Worm (Caenorhabditis elegans): Measurements from ENCODE around the gene F15A4.10.

The F15A4.10 gene

ce11 chrII:12485060-12485459 is at the start of gene F15A4.10:
Gene F15A4.10 (minus strand): TSS chrII:12485160.
- TF ChIP-seq mdl-1 (tag; optimal IDR thresholded peaks at IDR 0.05) (no peak), elt-1 (tag; optimal IDR thresholded peaks at IDR 0.05) (no peak), nhr-77 (tag; optimal IDR thresholded peaks at IDR 0.05) (no peak), R02D3.7 (tag; optimal IDR thresholded peaks at IDR 0.05) (no peak)

- TF ChIP-seq nhr-11 (tag; optimal IDR thresholded peaks at IDR 0.05) (no peak), mab-5 (tag; optimal IDR thresholded peaks at IDR 0.05) (no peak), fos-1 (tag; optimal IDR thresholded peaks at IDR 0.05) (no peak), nhr-10 (tag; optimal IDR thresholded peaks at IDR 0.05) (no peak), gmeb-1 (tag; optimal IDR thresholded peaks at IDR 0.05) (no peak), lsy-2 (tag; optimal IDR thresholded peaks at IDR 0.05) (no peak), C34F6.9 (tag; optimal IDR thresholded peaks at IDR 0.05) (no peak), ZK546.5 (tag; optimal IDR thresholded peaks at IDR 0.05) (no peak), R02D3.7 (tag; optimal IDR thresholded peaks at IDR 0.05) (no peak), mdl-1 (tag; optimal IDR thresholded peaks at IDR 0.05) (no peak)
Observed at ce11 chrII:12530958-12531357, 46.0 kb upstream of the F15A4.10 start, which contains the start of gene srx-120. Gene srx-120 (plus strand): TSS chrII:12531258.

ce11 chrII:12527947-12528346 is 43.0 kb upstream of the F15A4.10 start, which contains the start of gene srx-119:
Gene srx-119 (plus strand): TSS chrII:12528247.
- TF ChIP-seq lin-13 (GFP tag; optimal IDR thresholded peaks at IDR 0.05) (no peak), zag-1 (tag; optimal IDR thresholded peaks at IDR 0.05) (no peak), Y55F3AM.14 (GFP tag; optimal IDR thresholded peaks at IDR 0.05) (no peak), ama-1 (optimal IDR thresholded peaks at IDR 0.05) (no peak), unc-39 (tag; optimal IDR thresholded peaks at IDR 0.05) (no peak), ZK546.5 (tag; optimal IDR thresholded peaks at IDR 0.05) (no peak), gmeb-1 (tag; optimal IDR thresholded peaks at IDR 0.05) (no peak), lsy-2 (tag; optimal IDR thresholded peaks at IDR 0.05) (no peak), elt-1 (tag; optimal IDR thresholded peaks at IDR 0.05) (no peak), sma-9 (GFP tag; optimal IDR thresholded peaks at IDR 0.05) (no peak), sma-9 (tag; optimal IDR thresholded peaks at IDR 0.05) (no peak), nhr-77 (tag; optimal IDR thresholded peaks at IDR 0.05) (no peak), nhr-237 (tag; optimal IDR thresholded peaks at IDR 0.05) (no peak), C34F6.9 (tag; optimal IDR thresholded peaks at IDR 0.05) (no peak), nhr-23 (tag; optimal IDR thresholded peaks at IDR 0.05) (no peak), nhr-129 (tag; optimal IDR thresholded peaks at IDR 0.05) (no peak), R02D3.7 (tag; optimal IDR thresholded peaks at IDR 0.05) (no peak), lin-11 (tag; optimal IDR thresholded peaks at IDR 0.05) (no peak), elt-3 (tag; optimal IDR thresholded peaks at IDR 0.05) (no peak), sem-4 (tag; optimal IDR thresholded peaks at IDR 0.05) (no peak), unc-62 (GFP tag; optimal IDR thresholded peaks at IDR 0.05) (no peak)

- TF ChIP-seq nhr-10 (tag; optimal IDR thresholded peaks at IDR 0.05) (no peak), peb-1 (tag; optimal IDR thresholded peaks at IDR 0.05) (no peak), ZK546.5 (tag; optimal IDR thresholded peaks at IDR 0.05) (no peak), blmp-1 (tag; optimal IDR thresholded peaks at IDR 0.05; ENCODE audit: insufficient read depth) (no peak), zag-1 (tag; optimal IDR thresholded peaks at IDR 0.05) (no peak), sem-4 (tag; optimal IDR thresholded peaks at IDR 0.05) (no peak)
Observed at ce11 chrII:12525526-12525925, 40.6 kb upstream of the F15A4.10 start, which contains the start of gene srx-118. Gene srx-118 (plus strand): TSS chrII:12525826.

ce11 chrII:12519616-12520015 is 34.7 kb upstream of the F15A4.10 start, which contains the start of gene ceh-99:
Gene ceh-99 (plus strand): TSS chrII:12519981.
- no peak for TF ChIP-seq ztf-4 (tag; optimal IDR thresholded peaks at IDR 0.05)
- TF ChIP-seq nhr-77 (tag; optimal IDR thresholded peaks at IDR 0.05): no peak
- no peak for TF ChIP-seq nhr-25 (tag; optimal IDR thresholded peaks at IDR 0.05)
- no peak for TF ChIP-seq C34F6.9 (tag; optimal IDR thresholded peaks at IDR 0.05)
- TF ChIP-seq mab-5 (tag; optimal IDR thresholded peaks at IDR 0.05): no peak
- no peak for TF ChIP-seq nhr-23 (tag; optimal IDR thresholded peaks at IDR 0.05)
- TF ChIP-seq crh-2 (tag; optimal IDR thresholded peaks at IDR 0.05): no peak
- TF ChIP-seq nhr-12 (tag; optimal IDR thresholded peaks at IDR 0.05): no peak
- no peak for TF ChIP-seq lin-39 (tag; optimal IDR thresholded peaks at IDR 0.05)
- no peak for TF ChIP-seq alr-1 (tag; optimal IDR thresholded peaks at IDR 0.05)
- no peak for TF ChIP-seq elt-3 (tag; optimal IDR thresholded peaks at IDR 0.05)
- no peak for TF ChIP-seq lsy-2 (tag; optimal IDR thresholded peaks at IDR 0.05)
- TF ChIP-seq F13H6.1 (tag; optimal IDR thresholded peaks at IDR 0.05): no peak
- TF ChIP-seq skn-1 (tag; optimal IDR thresholded peaks at IDR 0.05): no peak
- TF ChIP-seq sma-9 (GFP tag; optimal IDR thresholded peaks at IDR 0.05): no peak
- no peak for TF ChIP-seq sma-9 (tag; optimal IDR thresholded peaks at IDR 0.05)
- TF ChIP-seq ceh-82 (tag; optimal IDR thresholded peaks at IDR 0.05): no peak

All from whole organism, L2 larva.